Worm (Caenorhabditis elegans): ENCODE data around the gene cyp-33C8.

ce11 chrV:3784167-3784734 lies 19.1 kb downstream of the cyp-33C8 start, which contains the start of gene R08F11.1:
- TF ChIP-seq him-1 (tag; optimal IDR thresholded peaks at IDR 0.05) (no peak), dao-5 (tag; optimal IDR thresholded peaks at IDR 0.05) (no peak)
